Fruit fly (Drosophila melanogaster): ENCODE measurements around the gene mnb.

DNA sequence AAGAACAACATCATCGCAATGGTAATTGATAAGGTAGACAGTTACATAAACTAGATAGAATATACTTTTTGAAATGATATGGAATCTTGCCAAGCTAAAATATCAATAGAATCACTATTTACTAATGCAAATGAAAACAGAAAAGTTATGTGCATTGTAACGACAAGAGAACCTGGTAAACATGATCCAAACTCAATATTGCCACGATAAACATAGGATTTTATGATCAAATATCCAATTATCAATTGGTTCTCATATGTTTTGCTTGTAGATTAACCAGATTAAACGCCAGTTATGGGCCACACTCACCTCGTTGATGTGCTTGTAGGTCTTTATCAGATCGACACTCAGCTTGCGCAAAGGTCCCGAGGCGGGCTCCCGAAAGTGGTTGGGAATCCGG lies 14.7 kb downstream of the mnb start:
- TF ChIP-seq CHES-1-like (GFP tag; optimal IDR thresholded peaks at IDR 0.05) (no peak), schlank (tag; optimal IDR thresholded peaks at IDR 0.05) (no peak), pros (GFP tag; optimal IDR thresholded peaks at IDR 0.05) (no peak), fd64A (GFP tag; optimal IDR thresholded peaks at IDR 0.05) (no peak)

Measured in whole organism, embryonic.